Worm (Caenorhabditis elegans): ENCODE data around the gene str-68.
"Not testable (repeated sequence)": the region's sequence is repeated elsewhere in the genome, so short reads cannot be mapped to it uniquely, and the experiment has no call there.

The str-68 gene

ce11 chrV:3081471-3081870 lies 25.9 kb downstream of the str-68 start, which contains the start of gene srt-7:
Gene srt-7, plus strand, starts transcription at chrV:3081771.
- TF ChIP-seq ztf-29 (GFP tag; IDR thresholded peaks at IDR 0.05) (no peak), tab-1 (GFP tag; IDR thresholded peaks at IDR 0.05) (no peak), ztf-23 (GFP tag; IDR thresholded peaks at IDR 0.05) (no peak), cog-1 (tag; optimal IDR thresholded peaks at IDR 0.05) (no peak)

ce11 chrV:3080792-3081191 lies 26.6 kb downstream of the str-68 start, which contains the start of gene srt-5:
Gene srt-5, minus strand, starts transcription at chrV:3080892.
- no peak for TF ChIP-seq med-1 (GFP tag; optimal IDR thresholded peaks at IDR 0.05; ENCODE audit: insufficient read depth)
- TF ChIP-seq T22C8.4 (GFP tag; IDR thresholded peaks at IDR 0.05) = no peak
- TF ChIP-seq ztf-29 (GFP tag; IDR thresholded peaks at IDR 0.05) = no peak
- no peak for TF ChIP-seq tab-1 (GFP tag; IDR thresholded peaks at IDR 0.05)
- TF ChIP-seq cog-1 (tag; optimal IDR thresholded peaks at IDR 0.05) = no peak
- no peak for TF ChIP-seq ztf-23 (GFP tag; IDR thresholded peaks at IDR 0.05)
- TF ChIP-seq klf-2 (GFP tag; conservative IDR thresholded peaks at IDR 0.05) = no peak
- no peak for TF ChIP-seq ref-1 (GFP tag; conservative IDR thresholded peaks at IDR 0.05)
- TF ChIP-seq flt-1 (GFP tag; IDR thresholded peaks at IDR 0.05) = no peak

- TF ChIP-seq tab-1 (GFP tag; IDR thresholded peaks at IDR 0.05) (no peak), klf-2 (GFP tag; conservative IDR thresholded peaks at IDR 0.05) (no peak)
Observed at ce11 chrV:3071548-3071947, 35.8 kb downstream of the str-68 start, which contains the start of gene C50H11.13. Gene C50H11.13, minus strand, starts transcription at chrV:3071648.

- TF ChIP-seq flt-1 (GFP tag; IDR thresholded peaks at IDR 0.05) (no peak), ztf-23 (GFP tag; IDR thresholded peaks at IDR 0.05) (no peak), klf-2 (GFP tag; conservative IDR thresholded peaks at IDR 0.05) (no peak), cog-1 (tag; optimal IDR thresholded peaks at IDR 0.05) (no peak), med-1 (GFP tag; optimal IDR thresholded peaks at IDR 0.05; ENCODE audit: insufficient read depth) (no peak), T22C8.4 (GFP tag; IDR thresholded peaks at IDR 0.05) (no peak), tab-1 (GFP tag; IDR thresholded peaks at IDR 0.05) (no peak), ref-1 (GFP tag; conservative IDR thresholded peaks at IDR 0.05) (no peak), ztf-29 (GFP tag; IDR thresholded peaks at IDR 0.05) (no peak)
Observed at ce11 chrV:3069101-3069500, 38.2 kb downstream of the str-68 start, which contains the start of gene str-40. Gene str-40, minus strand, starts transcription at chrV:3069201.

- TF ChIP-seq cog-1 (tag; optimal IDR thresholded peaks at IDR 0.05) (no peak), ref-1 (GFP tag; conservative IDR thresholded peaks at IDR 0.05) (no peak), tab-1 (GFP tag; IDR thresholded peaks at IDR 0.05) (no peak), flt-1 (GFP tag; IDR thresholded peaks at IDR 0.05) (no peak), ztf-23 (GFP tag; IDR thresholded peaks at IDR 0.05) (no peak), klf-2 (GFP tag; conservative IDR thresholded peaks at IDR 0.05) (no peak), T22C8.4 (GFP tag; IDR thresholded peaks at IDR 0.05) (no peak), ztf-29 (GFP tag; IDR thresholded peaks at IDR 0.05) (no peak), med-1 (GFP tag; optimal IDR thresholded peaks at IDR 0.05; ENCODE audit: insufficient read depth) (no peak)
Observed at ce11 chrV:3065928-3066327, 41.4 kb downstream of the str-68 start, which contains the start of gene srh-185. Gene srh-185, plus strand, starts transcription at chrV:3066228.

- TF ChIP-seq klf-2 (GFP tag; conservative IDR thresholded peaks at IDR 0.05); med-1 (GFP tag; optimal IDR thresholded peaks at IDR 0.05; ENCODE audit: insufficient read depth); cog-1 (tag; optimal IDR thresholded peaks at IDR 0.05): not testable (repeated sequence)
Observed at ce11 chrV:3064418-3064817, 42.9 kb downstream of the str-68 start, which contains the start of gene srt-16. Gene srt-16, minus strand, starts transcription at chrV:3064518.

- TF ChIP-seq med-1 (GFP tag; optimal IDR thresholded peaks at IDR 0.05; ENCODE audit: insufficient read depth) (no peak), klf-2 (GFP tag; conservative IDR thresholded peaks at IDR 0.05) (no peak), ztf-29 (GFP tag; IDR thresholded peaks at IDR 0.05) (no peak), cog-1 (tag; optimal IDR thresholded peaks at IDR 0.05) (no peak), ref-1 (GFP tag; conservative IDR thresholded peaks at IDR 0.05) (no peak), T22C8.4 (GFP tag; IDR thresholded peaks at IDR 0.05) (no peak), flt-1 (GFP tag; IDR thresholded peaks at IDR 0.05) (no peak), tab-1 (GFP tag; IDR thresholded peaks at IDR 0.05) (no peak), ztf-23 (GFP tag; IDR thresholded peaks at IDR 0.05) (no peak)
Observed at ce11 chrV:3062078-3062477, 45.3 kb downstream of the str-68 start, which contains the start of gene srt-15. Gene srt-15, minus strand, starts transcription at chrV:3062178.

- TF ChIP-seq T22C8.4 (GFP tag; IDR thresholded peaks at IDR 0.05) (no peak), med-1 (GFP tag; optimal IDR thresholded peaks at IDR 0.05; ENCODE audit: insufficient read depth) (no peak), cog-1 (tag; optimal IDR thresholded peaks at IDR 0.05) (no peak), ztf-29 (GFP tag; IDR thresholded peaks at IDR 0.05) (no peak), ref-1 (GFP tag; conservative IDR thresholded peaks at IDR 0.05) (no peak), ztf-23 (GFP tag; IDR thresholded peaks at IDR 0.05) (no peak), klf-2 (GFP tag; conservative IDR thresholded peaks at IDR 0.05) (no peak), flt-1 (GFP tag; IDR thresholded peaks at IDR 0.05) (no peak), tab-1 (GFP tag; IDR thresholded peaks at IDR 0.05) (no peak)
Observed at ce11 chrV:3058996-3059395, 48.4 kb downstream of the str-68 start, which contains the start of gene str-244. Gene str-244, minus strand, starts transcription at chrV:3059096.
